Fruit fly (Drosophila melanogaster) whole organism, embryonic: ENCODE results near the gene Nagk.

Source experiments
- CG1024 ChIP-seq: fragments of 200-800 bp; sonication (Bioruptor generic); IDR thresholded peaks from 2 replicates; pipeline ENCODE4 v1.3.6; 2022; ENCODE audit warnings: missing biosample characterization, missing genetic modification characterization
- CG11093 ChIP-seq: fragments of 200-800 bp; sonication (Bioruptor generic); IDR thresholded peaks from 3 replicates; pipeline ENCODE4 v1.3.6; 2022; ENCODE audit warnings: missing biosample characterization, missing genetic modification characterization
- CG11560 ChIP-seq: fragments of 200-800 bp; sonication (Bioruptor generic); IDR thresholded peaks from 3 replicates; pipeline ENCODE4 v1.3.6; 2022; ENCODE audit warnings: missing biosample characterization, missing genetic modification characterization
- CG11695 ChIP-seq: fragments of 200-800 bp; sonication (Bioruptor generic); IDR thresholded peaks from 3 replicates; pipeline ENCODE4 v1.3.6; 2022; ENCODE audit warnings: missing biosample characterization, missing genetic modification characterization
- CG11696 ChIP-seq: fragments of 200-800 bp; sonication (Bioruptor generic); IDR thresholded peaks from 2 replicates; pipeline ENCODE4 v1.3.6; 2022; ENCODE audit warnings: missing biosample characterization, missing genetic modification characterization
- CG1233 ChIP-seq: fragments of 200-800 bp; sonication (Bioruptor generic); optimal IDR thresholded peaks from 4 replicates; lab custom pipeline; 2018; ENCODE audit warnings: missing biosample characterization, mild to moderate bottlenecking, missing genetic modification characterization
- CG14050 ChIP-seq: fragments of 200-800 bp; sonication (Bioruptor generic); IDR thresholded peaks from 3 replicates; pipeline ENCODE4 v1.3.6; 2022; ENCODE audit warnings: missing biosample characterization, missing genetic modification characterization
- CG14667 ChIP-seq: fragments of 200-800 bp; sonication (Bioruptor generic); IDR thresholded peaks from 2 replicates; pipeline ENCODE4 v1.3.6; 2022; ENCODE audit warnings: missing biosample characterization, missing genetic modification characterization
- CG14860 ChIP-seq: fragments of 200-800 bp; sonication (Bioruptor generic); IDR thresholded peaks from 3 replicates; pipeline ENCODE4 v1.3.6; 2022; ENCODE audit warnings: missing biosample characterization, missing genetic modification characterization; ENCODE audit not compliant: partially characterized antibody
- CG15011 ChIP-seq: fragments of 200-800 bp; sonication (Bioruptor generic); optimal IDR thresholded peaks from 3 replicates; lab custom pipeline; 2018; ENCODE audit warnings: missing biosample characterization, mild to moderate bottlenecking, missing genetic modification characterization
- CG17912 ChIP-seq: fragments of 200-800 bp; sonication (Bioruptor generic); optimal IDR thresholded peaks from 2 replicates; lab custom pipeline; 2018; ENCODE audit warnings: missing biosample characterization, mild to moderate bottlenecking, missing genetic modification characterization
- CG2712 ChIP-seq: fragments of 200-800 bp; optimal IDR thresholded peaks from 3 replicates; lab custom pipeline; 2019; ENCODE audit warnings: missing biosample characterization, mild to moderate bottlenecking, missing genetic modification characterization, moderate library complexity
- CG30431 ChIP-seq: fragments of 200-800 bp; sonication (Bioruptor generic); optimal IDR thresholded peaks from 2 replicates; lab custom pipeline; 2017; ENCODE audit warnings: missing biosample characterization, missing genetic modification characterization
- CG32532 ChIP-seq: fragments of 200-800 bp; sonication (Bioruptor generic); IDR thresholded peaks from 2 replicates; pipeline ENCODE4 v1.3.6; 2022; ENCODE audit warnings: missing biosample characterization, missing genetic modification characterization
- CG34224 ChIP-seq: fragments of 200-800 bp; sonication (Bioruptor generic); IDR thresholded peaks from 3 replicates; pipeline ENCODE4 v1.3.6; 2022; ENCODE audit warnings: missing biosample characterization, missing genetic modification characterization; ENCODE audit not compliant: partially characterized antibody
- CG3847 ChIP-seq: fragments of 200-800 bp; sonication (Bioruptor generic); IDR thresholded peaks from 2 replicates; pipeline ENCODE4 v1.3.6; 2022; ENCODE audit warnings: missing biosample characterization, missing genetic modification characterization
- CG4820 ChIP-seq: fragments of 200-800 bp; sonication (Bioruptor generic); optimal IDR thresholded peaks from 3 replicates; lab custom pipeline; 2016; ENCODE audit warnings: missing biosample characterization, missing genetic modification characterization
- CG6175 ChIP-seq: fragments of 200-800 bp; sonication (Bioruptor generic); IDR thresholded peaks from 3 replicates; pipeline ENCODE4 v1.3.6; 2022; ENCODE audit warnings: missing biosample characterization, missing genetic modification characterization
- CG6813 ChIP-seq: fragments of 200-800 bp; sonication (Bioruptor generic); optimal IDR thresholded peaks from 2 replicates; lab custom pipeline; 2017; ENCODE audit warnings: missing biosample characterization, missing genetic modification characterization, mild to moderate bottlenecking, moderate library complexity, missing genetic modification reagents
- Chrac-16 ChIP-seq: fragments of 200-800 bp; sonication (Bioruptor generic); optimal IDR thresholded peaks from 3 replicates; lab custom pipeline; 2016; ENCODE audit warnings: missing biosample characterization, missing genetic modification characterization
- CrebB ChIP-seq: fragments of 200-800 bp; sonication (Bioruptor generic); optimal IDR thresholded peaks from 3 replicates; lab custom pipeline; 2018; ENCODE audit warnings: missing biosample characterization, mild to moderate bottlenecking, missing genetic modification characterization
- Dbx ChIP-seq: fragments of 200-800 bp; sonication (Bioruptor generic); IDR thresholded peaks from 3 replicates; pipeline ENCODE4 v1.3.6; 2022; ENCODE audit warnings: missing biosample characterization, missing genetic modification characterization
- Dek ChIP-seq: fragments of 200-800 bp; sonication (Bioruptor generic); optimal IDR thresholded peaks from 3 replicates; lab custom pipeline; 2019; ENCODE audit warnings: missing biosample characterization, mild to moderate bottlenecking, missing genetic modification characterization, moderate library complexity
- Dll ChIP-seq: fragments of 200-800 bp; sonication (Bioruptor generic); IDR thresholded peaks from 4 replicates; pipeline ENCODE4 v1.3.6; 2022; ENCODE audit warnings: missing biosample characterization, missing genetic modification characterization; ENCODE audit not compliant: partially characterized antibody
- Drgx ChIP-seq: fragments of 200-800 bp; sonication (Bioruptor generic); IDR thresholded peaks from 2 replicates; pipeline ENCODE4 v1.3.6; 2022; ENCODE audit warnings: missing biosample characterization, missing genetic modification characterization
- E2f1 ChIP-seq: fragments of 200-800 bp; sonication (Bioruptor generic); IDR thresholded peaks from 2 replicates; pipeline ENCODE4 v1.3.6; 2022; ENCODE audit warnings: missing biosample characterization, missing genetic modification characterization
- Fer3 ChIP-seq: fragments of 200-800 bp; sonication (Bioruptor generic); optimal IDR thresholded peaks from 2 replicates; lab custom pipeline; 2018; ENCODE audit warnings: missing biosample characterization, mild to moderate bottlenecking, missing genetic modification characterization, moderate library complexity
- HLH4C ChIP-seq: fragments of 200-800 bp; sonication (Bioruptor generic); IDR thresholded peaks from 3 replicates; pipeline ENCODE4 v1.3.6; 2022; ENCODE audit warnings: missing biosample characterization, missing genetic modification characterization; ENCODE audit not compliant: partially characterized antibody
- HmgD ChIP-seq: fragments of 200-800 bp; sonication (Bioruptor generic); optimal IDR thresholded peaks from 3 replicates; lab custom pipeline; 2016; ENCODE audit warnings: missing biosample characterization, missing genetic modification characterization
- MTF-1 ChIP-seq: fragments of 200-800 bp; sonication (Bioruptor generic); optimal IDR thresholded peaks from 2 replicates; lab custom pipeline; 2018; ENCODE audit warnings: missing biosample characterization, mild to moderate bottlenecking, missing genetic modification characterization, borderline replicate concordance
- Nf-YA ChIP-seq: fragments of 200-800 bp; sonication (Bioruptor generic); IDR thresholded peaks from 2 replicates; pipeline ENCODE4 v1.3.6; 2022; ENCODE audit warnings: missing biosample characterization, missing genetic modification characterization
- Ravus ChIP-seq: fragments of 200-800 bp; sonication (Bioruptor generic); IDR thresholded peaks from 2 replicates; pipeline ENCODE4 v1.3.6; 2022; ENCODE audit warnings: missing biosample characterization, missing genetic modification characterization
- TFAM ChIP-seq: fragments of 200-800 bp; sonication (Bioruptor generic); optimal IDR thresholded peaks from 2 replicates; lab custom pipeline; 2017; ENCODE audit warnings: missing biosample characterization, missing genetic modification characterization, inconsistent platforms
- ase ChIP-seq: fragments of 200-800 bp; sonication (Bioruptor generic); IDR thresholded peaks from 3 replicates; pipeline ENCODE4 v1.3.6; 2022; ENCODE audit warnings: missing biosample characterization, missing genetic modification characterization
- bab2 ChIP-seq: fragments of 200-800 bp; sonication (Bioruptor generic); optimal IDR thresholded peaks from 2 replicates; lab custom pipeline; 2016; ENCODE audit warnings: missing biosample characterization, missing genetic modification characterization
- bcd ChIP-seq: fragments of 200-800 bp; sonication (Bioruptor generic); optimal IDR thresholded peaks from 2 replicates; lab custom pipeline; 2017; ENCODE audit warnings: missing biosample characterization, mild to moderate bottlenecking, missing genetic modification characterization
- bowl ChIP-seq: fragments of 200-800 bp; sonication (Bioruptor generic); IDR thresholded peaks from 2 replicates; pipeline ENCODE4 v1.3.6; 2022; ENCODE audit warnings: missing biosample characterization, missing genetic modification characterization
- en ChIP-seq: fragments of 200-800 bp; sonication (Bioruptor generic); optimal IDR thresholded peaks from 2 replicates; lab custom pipeline; 2016; ENCODE audit warnings: missing biosample characterization, missing genetic modification characterization
- ewg ChIP-seq: fragments of 200-800 bp; sonication (Bioruptor generic); optimal IDR thresholded peaks from 3 replicates; lab custom pipeline; 2017; ENCODE audit warnings: mild to moderate bottlenecking, missing biosample characterization, missing genetic modification reagents, missing genetic modification characterization
- fd64A ChIP-seq: fragments of 200-800 bp; sonication (Bioruptor generic); optimal IDR thresholded peaks from 3 replicates; lab custom pipeline; 2018; ENCODE audit warnings: missing biosample characterization, mild to moderate bottlenecking, missing genetic modification characterization
- fu2 ChIP-seq: fragments of 200-800 bp; sonication (Bioruptor generic); optimal IDR thresholded peaks from 2 replicates; lab custom pipeline; 2016; ENCODE audit warnings: missing biosample characterization, missing genetic modification characterization
- ham ChIP-seq: fragments of 200-800 bp; sonication (Bioruptor generic); IDR thresholded peaks from 2 replicates; pipeline ENCODE4 v1.3.6; 2022; ENCODE audit warnings: missing biosample characterization, missing genetic modification characterization
- mam ChIP-seq: fragments of 200-800 bp; sonication (Bioruptor generic); optimal IDR thresholded peaks from 3 replicates; lab custom pipeline; 2016; ENCODE audit warnings: missing biosample characterization, missing genetic modification characterization
- otp ChIP-seq: fragments of 200-800 bp; sonication (Bioruptor generic); IDR thresholded peaks from 3 replicates; pipeline ENCODE4, ENCODE4 v1.3.6; 2022; ENCODE audit warnings: missing biosample characterization, missing genetic modification characterization
- pho ChIP-seq: fragments of 200-800 bp; sonication (Bioruptor generic); optimal IDR thresholded peaks from 2 replicates; lab custom pipeline; 2016; ENCODE audit warnings: missing biosample characterization, missing genetic modification characterization
- ranshi ChIP-seq: fragments of 200-800 bp; sonication (Bioruptor generic); IDR thresholded peaks from 2 replicates; pipeline ENCODE4 v1.3.6; 2022; ENCODE audit warnings: missing biosample characterization, missing genetic modification characterization
- scrt ChIP-seq: fragments of 200-800 bp; sonication (Bioruptor generic); optimal IDR thresholded peaks from 2 replicates; lab custom pipeline; 2018; ENCODE audit warnings: missing biosample characterization, mild to moderate bottlenecking, missing genetic modification characterization, moderate library complexity
- shn ChIP-seq: fragments of 200-800 bp; sonication (Bioruptor generic); optimal IDR thresholded peaks from 3 replicates; lab custom pipeline; 2016; ENCODE audit warnings: missing biosample characterization, missing genetic modification characterization
- sob ChIP-seq: fragments of 200-800 bp; sonication (Bioruptor generic); IDR thresholded peaks from 2 replicates; pipeline ENCODE4 v1.3.6; 2022; ENCODE audit warnings: missing biosample characterization, missing genetic modification characterization
- toy ChIP-seq: fragments of 200-800 bp; sonication (Bioruptor generic); IDR thresholded peaks from 2 replicates; pipeline ENCODE4 v1.3.6; 2022; ENCODE audit warnings: missing biosample characterization, missing genetic modification characterization

Gene Nagk

dm6 chr3R:15356645-15357431, 13.8 kb upstream of the Nagk start, which contains the start of the genes Atg4b and Hibch (continued):
- TF ChIP-seq CG3847 (peak; percentile 92), CG32532 (GFP tag; lab: Robert Waterston, UW) (peak; percentile 86), E2f1 (peak; percentile 68), Drgx (peak; percentile 72), CG14860 (GFP tag; lab: Robert Waterston, UW) (no peak), CG30431 (GFP tag; lab: Kevin White, UChicago) (peak; percentile 70), toy (GFP tag; lab: Robert Waterston, UW) (peak; percentile 50; the same call in 1 of the 2 replicates), scrt (GFP tag; lab: Kevin White, UChicago) (peak; percentile 78), ase (GFP tag; lab: Robert Waterston, UW) (peak; percentile 66; the same call in 2 of the 3 replicates), Fer3 (tag; lab: Kevin White, UChicago) (peak; percentile 87), CG14667 (GFP tag; lab: Robert Waterston, UW) (peak; percentile 75), Dll (no peak), TFAM (no peak), ranshi (GFP tag; lab: Robert Waterston, UW) (peak; percentile 77), fd64A (GFP tag; lab: Kevin White, UChicago) (no peak), CrebB (tag; lab: Kevin White, UChicago) (peak; percentile 35), CG2712 (tag; lab: Kevin White, UChicago) (peak; percentile 92), Chrac-16 (peak; percentile 79), bcd (GFP tag; lab: Kevin White, UChicago) (peak; percentile 86), mam (GFP tag; lab: Kevin White, UChicago) (peak; percentile 46), fu2 (GFP tag; lab: Kevin White, UChicago) (peak; percentile 22), CG1024 (GFP tag; lab: Robert Waterston, UW) (no peak), CG6813 (GFP tag; lab: Kevin White, UChicago) (peak; percentile 54), bowl (GFP tag; lab: Robert Waterston, UW) (no peak), MTF-1 (GFP tag; lab: Kevin White, UChicago) (peak; percentile 27), Ravus (GFP tag; lab: Robert Waterston, UW) (0 out of 2 replicates have a peak, but pooled peaks have one; percentile 13), Nf-YA (no peak), otp (GFP tag; lab: Robert Waterston, UW) (no peak), ham (no peak), CG6175 (peak; percentile 60; the same call in 2 of the 3 replicates), CG15011 (no peak), ewg (GFP tag; lab: Kevin White, UChicago) (peak; percentile 98), HmgD (GFP tag; lab: Kevin White, UChicago) (no peak), shn (GFP tag; lab: Kevin White, UChicago) (no peak), HLH4C (GFP tag; lab: Robert Waterston, UW) (no peak), pho (peak; percentile 46), en (GFP tag; lab: Kevin White, UChicago) (no peak), CG11560 (tag; lab: Robert Waterston, UW) (peak; percentile 49; the same call in 2 of the 3 replicates), Dek (tag; lab: Kevin White, UChicago) (no peak), CG14050 (GFP tag; lab: Robert Waterston, UW) (peak; percentile 63; the same call in 2 of the 3 replicates), Dbx (peak; percentile 81), sob (GFP tag; lab: Robert Waterston, UW) (peak; percentile 83), bab2 (GFP tag; lab: Kevin White, UChicago) (no peak), CG34224 (GFP tag; lab: Robert Waterston, UW) (no peak), CG4820 (GFP tag; lab: Kevin White, UChicago) (peak; percentile 76), CG11695 (GFP tag; lab: Robert Waterston, UW) (no peak; the same call in 1 of the 3 replicates), CG1233 (GFP tag; lab: Kevin White, UChicago) (peak; percentile 80), CG17912 (GFP tag; lab: Kevin White, UChicago) (no peak), CG11093 (GFP tag; lab: Robert Waterston, UW) (peak; percentile 73; the same call in 2 of the 3 replicates), CG11696 (GFP tag; lab: Robert Waterston, UW) (peak; percentile 48; the same call in 1 of the 2 replicates)
